Fruit fly (Drosophila melanogaster) whole organism, embryonic: ENCODE measurements around the gene mbt.

Experiments
- Bgb ChIP-seq: fragments of 200-800 bp; sonication (Bioruptor generic); IDR thresholded peaks from 2 replicates; pipeline ENCODE4 v1.3.6; 2022; ENCODE audit warnings: missing biosample characterization, missing genetic modification characterization; ENCODE audit not compliant: partially characterized antibody
- CG10147 ChIP-seq: fragments of 200-800 bp; sonication (Bioruptor generic); optimal IDR thresholded peaks from 2 replicates; lab custom pipeline; 2019; ENCODE audit warnings: missing biosample characterization, mild to moderate bottlenecking, missing genetic modification characterization, moderate library complexity
- CG16863 ChIP-seq: fragments of 200-800 bp; sonication (Bioruptor generic); optimal IDR thresholded peaks from 3 replicates; lab custom pipeline; 2016; ENCODE audit warnings: missing biosample characterization, missing genetic modification characterization
- CG17186 ChIP-seq: fragments of 200-800 bp; sonication (Bioruptor generic); optimal IDR thresholded peaks from 3 replicates; lab custom pipeline; 2017; ENCODE audit warnings: missing biosample characterization, missing genetic modification reagents, missing genetic modification characterization
- CG17912 ChIP-seq: fragments of 200-800 bp; sonication (Bioruptor generic); optimal IDR thresholded peaks from 2 replicates; lab custom pipeline; 2018; ENCODE audit warnings: missing biosample characterization, mild to moderate bottlenecking, missing genetic modification characterization
- CG1792 ChIP-seq: fragments of 200-800 bp; sonication (Bioruptor generic); optimal IDR thresholded peaks from 2 replicates; lab custom pipeline; 2016; ENCODE audit warnings: missing biosample characterization, missing genetic modification characterization
- CG30020 ChIP-seq: fragments of 200-800 bp; optimal IDR thresholded peaks from 2 replicates; lab custom pipeline; 2019; ENCODE audit warnings: missing biosample characterization, mild to moderate bottlenecking, missing genetic modification characterization, moderate library complexity
- CG31365 ChIP-seq: fragments of 200-800 bp; sonication (Bioruptor generic); optimal IDR thresholded peaks from 2 replicates; lab custom pipeline; 2018; ENCODE audit warnings: missing biosample characterization, mild to moderate bottlenecking, missing genetic modification characterization
- CG32772 ChIP-seq: fragments of 200-800 bp; sonication (Bioruptor generic); IDR thresholded peaks from 2 replicates; pipeline ENCODE4 v1.3.6; 2022; ENCODE audit warnings: missing biosample characterization, missing genetic modification characterization
- CG3281 ChIP-seq: fragments of 200-800 bp; sonication (Bioruptor generic); optimal IDR thresholded peaks from 3 replicates; lab custom pipeline; 2017; ENCODE audit warnings: missing biosample characterization, mild to moderate bottlenecking, missing genetic modification characterization
- CG34224 ChIP-seq: fragments of 200-800 bp; sonication (Bioruptor generic); IDR thresholded peaks from 3 replicates; pipeline ENCODE4 v1.3.6; 2022; ENCODE audit warnings: missing biosample characterization, missing genetic modification characterization; ENCODE audit not compliant: partially characterized antibody
- CG4820 ChIP-seq: fragments of 200-800 bp; sonication (Bioruptor generic); optimal IDR thresholded peaks from 3 replicates; lab custom pipeline; 2016; ENCODE audit warnings: missing biosample characterization, missing genetic modification characterization
- CG7271 ChIP-seq: fragments of 200-800 bp; sonication (Bioruptor generic); optimal IDR thresholded peaks from 2 replicates; lab custom pipeline; 2018; ENCODE audit warnings: missing biosample characterization, mild to moderate bottlenecking, missing genetic modification characterization, moderate library complexity
- CG8359 ChIP-seq: fragments of 200-800 bp; sonication (Bioruptor generic); optimal IDR thresholded peaks from 2 replicates; lab custom pipeline; 2017; ENCODE audit warnings: missing biosample characterization, mild to moderate bottlenecking, missing genetic modification characterization, borderline replicate concordance
- CG9797 ChIP-seq: fragments of 200-800 bp; sonication (Bioruptor generic); optimal IDR thresholded peaks from 3 replicates; lab custom pipeline; 2018; ENCODE audit warnings: missing biosample characterization, mild to moderate bottlenecking, missing genetic modification characterization
- Dref ChIP-seq: fragments of 200-800 bp; sonication (Bioruptor generic); IDR thresholded peaks from 2 replicates; pipeline ENCODE4 v1.3.6; 2022; ENCODE audit warnings: missing biosample characterization, missing genetic modification characterization
- E2f2 ChIP-seq: fragments of 200-800 bp; sonication (Bioruptor generic); IDR thresholded peaks from 2 replicates; pipeline ENCODE4 v1.3.6; 2022; ENCODE audit warnings: missing biosample characterization, missing genetic modification characterization
- Ets65A ChIP-seq: fragments of 200-800 bp; sonication (Bioruptor generic); peaks from one replicate; lab custom pipeline; 2016; ENCODE audit warnings: missing biosample characterization, missing genetic modification characterization
- HmgD ChIP-seq: fragments of 200-800 bp; sonication (Bioruptor generic); optimal IDR thresholded peaks from 3 replicates; lab custom pipeline; 2016; ENCODE audit warnings: missing biosample characterization, missing genetic modification characterization
- Hr39 ChIP-seq: fragments of >200 bp; optimal IDR thresholded peaks from 2 replicates; lab custom pipeline; 2017
- Hr51 ChIP-seq, 2 experiments: fragments of 200-800 bp; sonication (Bioruptor generic); optimal IDR thresholded peaks; 2 replicates in 1 of 2; 3 replicates in 1 of 2; lab custom pipeline; 2016 to 2018; ENCODE audit warnings: missing biosample characterization in 2 of 2, missing genetic modification characterization in 2 of 2, mild to moderate bottlenecking in 1 of 2, moderate library complexity in 1 of 2
- Lhr ChIP-seq: fragments of 200-800 bp; sonication (Bioruptor generic); optimal IDR thresholded peaks from 3 replicates; lab custom pipeline; 2017; ENCODE audit warnings: mild to moderate bottlenecking, missing biosample characterization, missing genetic modification reagents, missing genetic modification characterization
- MESR4 ChIP-seq: fragments of 200-800 bp; sonication (Bioruptor generic); optimal IDR thresholded peaks from 2 replicates; lab custom pipeline; 2018; ENCODE audit warnings: missing biosample characterization, mild to moderate bottlenecking, missing genetic modification characterization, moderate library complexity
- Max ChIP-seq: fragments of 200-800 bp; sonication (Bioruptor generic); optimal IDR thresholded peaks from 2 replicates; lab custom pipeline; 2016; ENCODE audit warnings: missing biosample characterization, mild to moderate bottlenecking, missing genetic modification characterization
- Nf-YC ChIP-seq: fragments of 200-800 bp; optimal IDR thresholded peaks from 3 replicates; lab custom pipeline; 2019; ENCODE audit warnings: missing biosample characterization, mild to moderate bottlenecking, missing genetic modification characterization, moderate library complexity
- Sox102F ChIP-seq: fragments of 200-800 bp; sonication (Bioruptor generic); optimal IDR thresholded peaks from 2 replicates; lab custom pipeline; 2018; ENCODE audit warnings: missing biosample characterization, mild to moderate bottlenecking, missing genetic modification characterization, moderate library complexity
- Sry-δ ChIP-seq: fragments of 200-800 bp; sonication (Bioruptor generic); optimal IDR thresholded peaks from 2 replicates; lab custom pipeline; 2016; ENCODE audit warnings: missing biosample characterization, missing genetic modification characterization
- Taf1 ChIP-seq: fragments of 200-800 bp; sonication (Bioruptor generic); IDR thresholded peaks from 2 replicates; pipeline ENCODE4 v1.3.6; 2022; ENCODE audit warnings: missing biosample characterization, missing genetic modification characterization
- amos ChIP-seq: fragments of 200-800 bp; sonication (Bioruptor generic); IDR thresholded peaks from 2 replicates; pipeline ENCODE4 v1.3.6; 2022; ENCODE audit warnings: missing biosample characterization, missing genetic modification characterization; ENCODE audit not compliant: partially characterized antibody
- bbx ChIP-seq: fragments of 200-800 bp; sonication (Bioruptor generic); IDR thresholded peaks from 2 replicates; pipeline ENCODE4 v1.3.6; 2022; ENCODE audit warnings: missing biosample characterization, missing genetic modification characterization; ENCODE audit not compliant: partially characterized antibody
- chinmo ChIP-seq: fragments of 200-800 bp; sonication (Bioruptor generic); IDR thresholded peaks from 4 replicates; pipeline ENCODE4 v1.3.6; 2022; ENCODE audit warnings: missing biosample characterization, missing genetic modification characterization; ENCODE audit not compliant: partially characterized antibody
- dm ChIP-seq: fragments of 200-800 bp; sonication (Bioruptor generic); optimal IDR thresholded peaks from 3 replicates; lab custom pipeline; 2016; ENCODE audit warnings: missing biosample characterization, missing genetic modification characterization
- dpn ChIP-seq, 2 experiments: fragments of 200-800 bp; sonication (Bioruptor generic); optimal IDR thresholded peaks; 3 replicates each; lab custom pipeline; 2016; ENCODE audit warnings: missing biosample characterization in 2 of 2, missing genetic modification characterization in 2 of 2
- gcm2 ChIP-seq: fragments of 200-800 bp; sonication (Bioruptor generic); optimal IDR thresholded peaks from 2 replicates; lab custom pipeline; 2016; ENCODE audit warnings: missing biosample characterization, missing genetic modification characterization
- grau ChIP-seq: fragments of 200-800 bp; optimal IDR thresholded peaks from 3 replicates; lab custom pipeline; 2019; ENCODE audit warnings: missing biosample characterization, mild to moderate bottlenecking, missing genetic modification characterization, moderate library complexity
- jumu ChIP-seq: fragments of 200-800 bp; sonication (Bioruptor generic); optimal IDR thresholded peaks from 3 replicates; lab custom pipeline; 2016; ENCODE audit warnings: missing biosample characterization, missing genetic modification characterization
- ken ChIP-seq: fragments of 200-800 bp; sonication (Bioruptor generic); IDR thresholded peaks from 3 replicates; pipeline ENCODE4 v1.3.6; 2022; ENCODE audit warnings: missing biosample characterization, missing genetic modification characterization
- lbe ChIP-seq: fragments of 200-800 bp; sonication (Bioruptor generic); optimal IDR thresholded peaks from 2 replicates; lab custom pipeline; 2016; ENCODE audit warnings: missing biosample characterization, mild to moderate bottlenecking, missing genetic modification characterization
- onecut ChIP-seq: fragments of 200-800 bp; sonication (Bioruptor generic); IDR thresholded peaks from 2 replicates; pipeline ENCODE4 v1.3.6; 2022; ENCODE audit warnings: missing biosample characterization, missing genetic modification characterization
- otp ChIP-seq: fragments of 200-800 bp; sonication (Bioruptor generic); IDR thresholded peaks from 3 replicates; pipeline ENCODE4, ENCODE4 v1.3.6; 2022; ENCODE audit warnings: missing biosample characterization, missing genetic modification characterization
- phol ChIP-seq: fragments of 200-800 bp; sonication (Bioruptor generic); optimal IDR thresholded peaks from 3 replicates; lab custom pipeline; 2018; ENCODE audit warnings: missing biosample characterization, mild to moderate bottlenecking, missing genetic modification characterization, moderate library complexity
- psq ChIP-seq: fragments of 200-800 bp; sonication (Bioruptor generic); optimal IDR thresholded peaks from 2 replicates; lab custom pipeline; 2017; ENCODE audit warnings: missing biosample characterization, missing genetic modification characterization
- sisA ChIP-seq: fragments of 200-800 bp; sonication (Bioruptor generic); IDR thresholded peaks from 2 replicates; pipeline ENCODE4 v1.3.6; 2022; ENCODE audit warnings: missing biosample characterization, missing genetic modification characterization
- slou ChIP-seq: fragments of 200-800 bp; sonication (Bioruptor generic); optimal IDR thresholded peaks from 3 replicates; lab custom pipeline; 2016; ENCODE audit warnings: missing biosample characterization, missing genetic modification characterization
- stwl ChIP-seq: fragments of 200-800 bp; sonication (Bioruptor generic); optimal IDR thresholded peaks from 3 replicates; lab custom pipeline; 2018; ENCODE audit warnings: missing biosample characterization, mild to moderate bottlenecking, missing genetic modification characterization, moderate library complexity
- tap ChIP-seq: fragments of 200-800 bp; optimal IDR thresholded peaks from 3 replicates; lab custom pipeline; 2019; ENCODE audit warnings: missing biosample characterization, mild to moderate bottlenecking, missing genetic modification characterization, moderate library complexity
- tna ChIP-seq: fragments of 200-800 bp; sonication (Bioruptor generic); IDR thresholded peaks from 2 replicates; pipeline ENCODE4 v1.3.6; 2022; ENCODE audit warnings: missing biosample characterization, missing genetic modification characterization; ENCODE audit not compliant: partially characterized antibody
- unc-4 ChIP-seq: fragments of 200-800 bp; sonication (Bioruptor generic); IDR thresholded peaks from 2 replicates; pipeline ENCODE4 v1.3.6; 2022; ENCODE audit warnings: missing biosample characterization, missing genetic modification characterization; ENCODE audit not compliant: partially characterized antibody
- vnd ChIP-seq: fragments of 200-800 bp; sonication (Bioruptor generic); IDR thresholded peaks from 3 replicates; pipeline ENCODE4 v1.3.6; 2022; ENCODE audit warnings: missing biosample characterization, missing genetic modification characterization; ENCODE audit not compliant: partially characterized antibody
- zen2 ChIP-seq: fragments of 200-800 bp; sonication (Bioruptor generic); IDR thresholded peaks from 3 replicates; pipeline ENCODE4 v1.3.6; 2022; ENCODE audit warnings: missing biosample characterization, missing genetic modification characterization; ENCODE audit not compliant: partially characterized antibody

The mbt gene

DNA sequence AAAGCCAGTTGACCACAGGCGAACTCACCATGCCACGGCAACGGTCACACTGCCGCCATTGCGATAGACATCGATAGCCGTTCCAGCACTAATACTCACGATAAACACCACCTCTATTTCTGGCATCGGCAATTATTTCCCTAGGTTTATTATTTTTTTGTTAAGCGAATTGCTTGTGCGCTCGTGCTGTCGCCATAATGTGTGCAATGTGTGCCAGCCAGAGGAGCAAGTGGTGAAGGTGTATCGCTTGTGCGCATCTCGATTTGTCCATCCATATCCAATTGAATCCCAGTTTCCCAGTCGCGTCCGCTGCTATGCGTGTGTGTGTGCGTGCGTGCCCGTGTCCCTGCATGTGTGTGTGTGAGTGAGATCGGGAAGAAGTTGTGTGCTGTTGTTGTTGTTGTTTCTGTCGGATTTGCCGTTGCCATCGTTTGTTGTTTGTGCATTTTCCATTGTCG, at the start of gene mbt:
Gene mbt (plus strand): TSS at position 85 of the 458 bp plus-strand sequence.
- TF ChIP-seq CG17912 (GFP tag; lab: Kevin White, UChicago): peak; percentile 16
- TF ChIP-seq slou (GFP tag; lab: Kevin White, UChicago): no peak
- peak; percentile 86 for TF ChIP-seq zen2 (GFP tag; lab: Robert Waterston, UW)
- TF ChIP-seq chinmo (GFP tag; lab: Robert Waterston, UW): peak; percentile 76; the same call in 1 of the 4 replicates
- TF ChIP-seq Max (GFP tag; lab: Kevin White, UChicago): peak; percentile 3
- TF ChIP-seq CG32772 (GFP tag; lab: Robert Waterston, UW): no peak
- TF ChIP-seq unc-4: peak; percentile 88
- peak; percentile 99 for TF ChIP-seq Sry-δ (GFP tag; lab: Kevin White, UChicago)
- TF ChIP-seq ken: 0 out of 3 replicates have a peak, but pooled peaks have one; percentile 16
- no peak for TF ChIP-seq jumu (GFP tag; lab: Kevin White, UChicago)
- no peak for TF ChIP-seq Sox102F (GFP tag; lab: Kevin White, UChicago)
- TF ChIP-seq dm: peak; percentile 6
- TF ChIP-seq Nf-YC: peak; percentile 45
- peak; percentile 8 for TF ChIP-seq CG16863 (GFP tag; lab: Kevin White, UChicago)
- peak; percentile 51 for TF ChIP-seq HmgD
- TF ChIP-seq E2f2: peak; percentile 85
- TF ChIP-seq CG30020: peak; percentile 43
- peak; percentile 94 for TF ChIP-seq CG9797
- no peak for TF ChIP-seq CG8359
- peak; percentile 31 for TF ChIP-seq stwl
- peak; percentile 19 for TF ChIP-seq CG17186 (GFP tag; lab: Kevin White, UChicago)
- TF ChIP-seq Hr39: peak; percentile 87
- peak in 1 of 2 experiments; percentile 23 for TF ChIP-seq dpn (GFP tag; optimal IDR thresholded peaks at IDR 0.05; lab: Kevin White, UChicago)
- no peak for TF ChIP-seq CG3281 (GFP tag; lab: Kevin White, UChicago)
- TF ChIP-seq tap (tag; lab: Kevin White, UChicago): no peak
- peak; percentile 94 for TF ChIP-seq MESR4
- peak; percentile 86 for TF ChIP-seq phol (tag; lab: Kevin White, UChicago)
- TF ChIP-seq CG31365: no peak
- TF ChIP-seq Dref (GFP tag; lab: Robert Waterston, UW): peak; percentile 75
- TF ChIP-seq vnd (GFP tag; lab: Robert Waterston, UW): peak; percentile 82
- TF ChIP-seq sisA: no peak
- no peak for TF ChIP-seq CG4820
- TF ChIP-seq psq: no peak
- no peak for TF ChIP-seq Taf1
- no peak for TF ChIP-seq lbe (GFP tag; lab: Kevin White, UChicago)
- no peak; the same call in 1 of the 2 replicates for TF ChIP-seq onecut (GFP tag; lab: Robert Waterston, UW)
- peak; percentile 55 for TF ChIP-seq CG10147 (GFP tag; lab: Kevin White, UChicago)
- peak; percentile 77 for TF ChIP-seq tna (GFP tag; lab: Robert Waterston, UW)
- peak; percentile 94 for TF ChIP-seq bbx
- peak; percentile 35 for TF ChIP-seq Ets65A
- TF ChIP-seq Lhr (GFP tag; lab: Kevin White, UChicago): no peak
- TF ChIP-seq grau (tag; lab: Kevin White, UChicago): peak; percentile 20
- peak; percentile 8 for TF ChIP-seq CG1792 (GFP tag; lab: Kevin White, UChicago)
- peak; percentile 85 for TF ChIP-seq CG34224
- TF ChIP-seq amos (GFP tag; lab: Robert Waterston, UW): peak; percentile 96
- TF ChIP-seq Bgb: peak; percentile 95
- TF ChIP-seq gcm2 (GFP tag; lab: Kevin White, UChicago): peak; percentile 14
- TF ChIP-seq Hr51 (GFP tag; optimal IDR thresholded peaks at IDR 0.05; lab: Kevin White, UChicago): no peak
- no peak for TF ChIP-seq otp (GFP tag; lab: Robert Waterston, UW)
- peak; percentile 8 for TF ChIP-seq CG7271
